Fruit fly (Drosophila melanogaster) whole organism, embryonic: ENCODE data around the gene Actn.

Experiments
- B-H2 ChIP-seq: fragments of 200-800 bp; sonication (Bioruptor generic); optimal IDR thresholded peaks from 2 replicates; lab custom pipeline; 2018; ENCODE audit warnings: missing biosample characterization, mild to moderate bottlenecking, missing genetic modification characterization
- CG10147 ChIP-seq: fragments of 200-800 bp; sonication (Bioruptor generic); optimal IDR thresholded peaks from 2 replicates; lab custom pipeline; 2019; ENCODE audit warnings: missing biosample characterization, mild to moderate bottlenecking, missing genetic modification characterization, moderate library complexity
- CG1024 ChIP-seq: fragments of 200-800 bp; sonication (Bioruptor generic); IDR thresholded peaks from 2 replicates; pipeline ENCODE4 v1.3.6; 2022; ENCODE audit warnings: missing biosample characterization, missing genetic modification characterization
- CG11456 ChIP-seq: fragments of 200-800 bp; sonication (Bioruptor generic); IDR thresholded peaks from 3 replicates; pipeline ENCODE4 v1.3.6; 2022; ENCODE audit warnings: missing biosample characterization, missing genetic modification characterization
- CG12155 ChIP-seq: fragments of 200-800 bp; sonication (Bioruptor generic); optimal IDR thresholded peaks from 3 replicates; lab custom pipeline; 2016; ENCODE audit warnings: missing biosample characterization, missing genetic modification characterization
- CG12744 ChIP-seq: fragments of 200-800 bp; sonication (Bioruptor generic); optimal IDR thresholded peaks from 2 replicates; lab custom pipeline; 2016; ENCODE audit warnings: missing biosample characterization, missing genetic modification characterization
- CG13894 ChIP-seq: fragments of 200-800 bp; sonication (Bioruptor generic); optimal IDR thresholded peaks from 3 replicates; lab custom pipeline; 2018; ENCODE audit warnings: missing biosample characterization, mild to moderate bottlenecking, missing genetic modification characterization, moderate library complexity
- CG2202 ChIP-seq: fragments of 200-800 bp; sonication (Bioruptor generic); optimal IDR thresholded peaks from 2 replicates; lab custom pipeline; 2018; ENCODE audit warnings: missing biosample characterization, mild to moderate bottlenecking, missing genetic modification characterization
- CG3407 ChIP-seq: fragments of 200-800 bp; sonication (Bioruptor generic); optimal IDR thresholded peaks from 2 replicates; lab custom pipeline; 2018; ENCODE audit warnings: missing biosample characterization, mild to moderate bottlenecking, missing genetic modification characterization
- CG34422 ChIP-seq: fragments of 200-800 bp; sonication (Bioruptor generic); IDR thresholded peaks from 3 replicates; pipeline ENCODE4 v1.3.6; 2022; ENCODE audit warnings: missing biosample characterization, missing genetic modification characterization
- CG4854 ChIP-seq: fragments of 200-800 bp; sonication (Bioruptor generic); optimal IDR thresholded peaks from 2 replicates; lab custom pipeline; 2016; ENCODE audit warnings: missing biosample characterization, missing genetic modification characterization, inconsistent platforms
- CG6765 ChIP-seq: fragments of 200-800 bp; sonication (Bioruptor generic); optimal IDR thresholded peaks from 3 replicates; lab custom pipeline; 2017; ENCODE audit warnings: missing biosample characterization, mild to moderate bottlenecking, missing genetic modification characterization
- CG6813 ChIP-seq: fragments of 200-800 bp; sonication (Bioruptor generic); optimal IDR thresholded peaks from 2 replicates; lab custom pipeline; 2017; ENCODE audit warnings: missing biosample characterization, missing genetic modification characterization, mild to moderate bottlenecking, moderate library complexity, missing genetic modification reagents
- CG7271 ChIP-seq: fragments of 200-800 bp; sonication (Bioruptor generic); optimal IDR thresholded peaks from 2 replicates; lab custom pipeline; 2018; ENCODE audit warnings: missing biosample characterization, mild to moderate bottlenecking, missing genetic modification characterization, moderate library complexity
- CG8281 ChIP-seq: fragments of 200-800 bp; sonication (Bioruptor generic); optimal IDR thresholded peaks from 2 replicates; lab custom pipeline; 2018; ENCODE audit warnings: missing biosample characterization, mild to moderate bottlenecking, missing genetic modification characterization, moderate library complexity
- Camta ChIP-seq: fragments of 200-800 bp; sonication (Bioruptor generic); optimal IDR thresholded peaks from 2 replicates; lab custom pipeline; 2016; ENCODE audit warnings: missing biosample characterization, missing genetic modification characterization
- Dfd ChIP-seq, 2 experiments: fragments of >200 bp; optimal IDR thresholded peaks; 2 replicates each; lab custom pipeline; 2017; ENCODE audit warnings: missing biosample characterization in 2 of 2, missing genetic modification characterization in 2 of 2
- Eip74EF ChIP-seq, 2 experiments: fragments of 200-800 bp in 1 of 2; fragments of >200 bp in 1 of 2; sonication (Bioruptor generic) in 1 of 2; optimal IDR thresholded peaks; 2 replicates each; lab custom pipeline; 2017 to 2019; ENCODE audit warnings: missing biosample characterization in 2 of 2, missing genetic modification characterization in 2 of 2, mild to moderate bottlenecking in 1 of 2, moderate library complexity in 1 of 2
- GATAe ChIP-seq: fragments of 200-800 bp; sonication (Bioruptor generic); conservative IDR thresholded peaks from 2 replicates; pipeline ENCODE4 v1.3.6; 2022; ENCODE audit warnings: missing biosample characterization, missing genetic modification characterization
- Hmr ChIP-seq: fragments of 200-800 bp; sonication (Bioruptor generic); optimal IDR thresholded peaks from 3 replicates; lab custom pipeline; 2017; ENCODE audit warnings: mild to moderate bottlenecking, missing biosample characterization, missing genetic modification reagents, missing genetic modification characterization
- Hr51 ChIP-seq, 2 experiments: fragments of 200-800 bp; sonication (Bioruptor generic); optimal IDR thresholded peaks; 2 replicates in 1 of 2; 3 replicates in 1 of 2; lab custom pipeline; 2016 to 2018; ENCODE audit warnings: missing biosample characterization in 2 of 2, missing genetic modification characterization in 2 of 2, mild to moderate bottlenecking in 1 of 2, moderate library complexity in 1 of 2
- Meics ChIP-seq: fragments of 200-800 bp; sonication (Bioruptor generic); optimal IDR thresholded peaks from 2 replicates; lab custom pipeline; 2017; ENCODE audit warnings: missing biosample characterization, mild to moderate bottlenecking, missing genetic modification characterization
- Sry-δ ChIP-seq: fragments of 200-800 bp; sonication (Bioruptor generic); optimal IDR thresholded peaks from 2 replicates; lab custom pipeline; 2016; ENCODE audit warnings: missing biosample characterization, missing genetic modification characterization
- TFAM ChIP-seq: fragments of 200-800 bp; sonication (Bioruptor generic); optimal IDR thresholded peaks from 2 replicates; lab custom pipeline; 2017; ENCODE audit warnings: missing biosample characterization, missing genetic modification characterization, inconsistent platforms
- Trl ChIP-seq, 3 experiments: fragments of >200 bp in 2 of 3; fragments of 200-800 bp in 1 of 3; sonication (Bioruptor generic) in 1 of 3; optimal IDR thresholded peaks; 2 replicates in 1 of 3; 3 replicates in 2 of 3; lab custom pipeline; 2016 to 2017; ENCODE audit warnings: missing biosample characterization in 1 of 3, missing genetic modification characterization in 1 of 3
- ato ChIP-seq: fragments of 200-800 bp; sonication (Bioruptor generic); IDR thresholded peaks from 2 replicates; pipeline ENCODE4 v1.3.6; 2022; ENCODE audit warnings: missing biosample characterization, missing genetic modification characterization; ENCODE audit not compliant: partially characterized antibody
- bigmax ChIP-seq: fragments of 200-800 bp; sonication (Bioruptor generic); optimal IDR thresholded peaks from 2 replicates; lab custom pipeline; 2018; ENCODE audit warnings: missing biosample characterization, mild to moderate bottlenecking, missing genetic modification characterization
- cas ChIP-seq: fragments of 200-800 bp; sonication (Bioruptor generic); IDR thresholded peaks from 2 replicates; pipeline ENCODE4 v1.3.6; 2022; ENCODE audit warnings: missing biosample characterization, missing genetic modification characterization
- crc ChIP-seq: fragments of 200-800 bp; sonication (Bioruptor generic); optimal IDR thresholded peaks from 2 replicates; lab custom pipeline; 2016; ENCODE audit warnings: missing biosample characterization, missing genetic modification characterization
- da ChIP-seq: fragments of 200-800 bp; sonication (Bioruptor generic); optimal IDR thresholded peaks from 2 replicates; lab custom pipeline; 2016; ENCODE audit warnings: missing biosample characterization, missing genetic modification characterization
- danr ChIP-seq: fragments of 200-800 bp; sonication (Bioruptor generic); IDR thresholded peaks from 2 replicates; pipeline ENCODE4 v1.3.6; 2022; ENCODE audit warnings: missing biosample characterization, missing genetic modification characterization
- ems ChIP-seq: fragments of 200-800 bp; sonication (Bioruptor generic); optimal IDR thresholded peaks from 3 replicates; lab custom pipeline; 2016; ENCODE audit warnings: missing biosample characterization, missing genetic modification characterization
- ewg ChIP-seq: fragments of 200-800 bp; sonication (Bioruptor generic); optimal IDR thresholded peaks from 3 replicates; lab custom pipeline; 2017; ENCODE audit warnings: mild to moderate bottlenecking, missing biosample characterization, missing genetic modification reagents, missing genetic modification characterization
- gce ChIP-seq: fragments of 200-800 bp; sonication (Bioruptor generic); IDR thresholded peaks from 3 replicates; pipeline ENCODE4 v1.3.6; 2022; ENCODE audit warnings: missing biosample characterization, missing genetic modification characterization
- gcm ChIP-seq: fragments of 200-800 bp; sonication (Bioruptor generic); optimal IDR thresholded peaks from 2 replicates; lab custom pipeline; 2019; ENCODE audit warnings: missing biosample characterization, mild to moderate bottlenecking, missing genetic modification characterization, moderate library complexity
- ham ChIP-seq: fragments of 200-800 bp; sonication (Bioruptor generic); IDR thresholded peaks from 2 replicates; pipeline ENCODE4 v1.3.6; 2022; ENCODE audit warnings: missing biosample characterization, missing genetic modification characterization
- hth ChIP-seq: fragments of >200 bp; optimal IDR thresholded peaks from 2 replicates; lab custom pipeline; 2017; ENCODE audit warnings: inconsistent platforms
- jing ChIP-seq: fragments of 200-800 bp; sonication (Bioruptor generic); optimal IDR thresholded peaks from 2 replicates; lab custom pipeline; 2018; ENCODE audit warnings: missing biosample characterization, mild to moderate bottlenecking, missing genetic modification characterization
- kay ChIP-seq: fragments of 200-800 bp; sonication (Bioruptor generic); optimal IDR thresholded peaks from 2 replicates; lab custom pipeline; 2016; ENCODE audit warnings: missing biosample characterization, missing genetic modification characterization
- lola ChIP-seq, 3 experiments: fragments of >200 bp in 2 of 3; fragments of 200-800 bp in 1 of 3; sonication (Bioruptor generic) in 1 of 3; optimal IDR thresholded peaks; 2 replicates each; lab custom pipeline; 2017 to 2019; ENCODE audit warnings: missing biosample characterization in 3 of 3, missing genetic modification characterization in 3 of 3, mild to moderate bottlenecking in 1 of 3, moderate library complexity in 1 of 3
- nau ChIP-seq: fragments of 200-800 bp; sonication (Bioruptor generic); optimal IDR thresholded peaks from 3 replicates; lab custom pipeline; 2017; ENCODE audit warnings: missing biosample characterization, mild to moderate bottlenecking, missing genetic modification characterization, missing genetic modification reagents
- pnt ChIP-seq: fragments of 200-800 bp; sonication (Bioruptor generic); optimal IDR thresholded peaks from 3 replicates; lab custom pipeline; 2016; ENCODE audit warnings: missing biosample characterization, missing genetic modification characterization
- sisA ChIP-seq: fragments of 200-800 bp; sonication (Bioruptor generic); IDR thresholded peaks from 2 replicates; pipeline ENCODE4 v1.3.6; 2022; ENCODE audit warnings: missing biosample characterization, missing genetic modification characterization
- slp2 ChIP-seq: fragments of 200-800 bp; sonication (Bioruptor generic); optimal IDR thresholded peaks from 2 replicates; lab custom pipeline; 2016; ENCODE audit warnings: missing biosample characterization, missing genetic modification characterization
- sob ChIP-seq: fragments of 200-800 bp; sonication (Bioruptor generic); IDR thresholded peaks from 2 replicates; pipeline ENCODE4 v1.3.6; 2022; ENCODE audit warnings: missing biosample characterization, missing genetic modification characterization
- ssp ChIP-seq: fragments of 200-800 bp; sonication (Bioruptor generic); IDR thresholded peaks from 2 replicates; pipeline ENCODE4 v1.3.6; 2022; ENCODE audit warnings: missing biosample characterization, missing genetic modification characterization
- tna ChIP-seq: fragments of 200-800 bp; sonication (Bioruptor generic); IDR thresholded peaks from 2 replicates; pipeline ENCODE4 v1.3.6; 2022; ENCODE audit warnings: missing biosample characterization, missing genetic modification characterization; ENCODE audit not compliant: partially characterized antibody
- tup ChIP-seq: fragments of 200-800 bp; sonication (Bioruptor generic); optimal IDR thresholded peaks from 2 replicates; lab custom pipeline; 2016; ENCODE audit warnings: missing biosample characterization, mild to moderate bottlenecking, missing genetic modification characterization, moderate library complexity
- zen2 ChIP-seq: fragments of 200-800 bp; sonication (Bioruptor generic); IDR thresholded peaks from 3 replicates; pipeline ENCODE4 v1.3.6; 2022; ENCODE audit warnings: missing biosample characterization, missing genetic modification characterization; ENCODE audit not compliant: partially characterized antibody

The Actn gene

dm6 chrX:2070708-2071063 is 28.6 kb upstream of the Actn start (continued):
- TF ChIP-seq CG8281 (tag; lab: Kevin White, UChicago) (peak; percentile 13), gcm (GFP tag; lab: Kevin White, UChicago) (peak; percentile 56), sisA (GFP tag; lab: Robert Waterston, UW) (peak; percentile 69), Dfd (GFP tag; optimal IDR thresholded peaks at IDR 0.05; lab: Kevin White, UChicago) (no peak), zen2 (no peak), CG13894 (tag; lab: Kevin White, UChicago) (peak; percentile 40), ewg (GFP tag; lab: Kevin White, UChicago) (peak; percentile 19), lola (GFP tag; optimal IDR thresholded peaks at IDR 0.05; lab: Kevin White, UChicago) (peak in 1 of 3 experiments; percentile 5), CG12155 (GFP tag; lab: Kevin White, UChicago) (peak; percentile 60), ham (GFP tag; lab: Robert Waterston, UW) (no peak; the same call in 1 of the 2 replicates), sob (peak; percentile 77), CG11456 (GFP tag; lab: Robert Waterston, UW) (peak; percentile 65; the same call in 1 of the 3 replicates), ato (GFP tag; lab: Robert Waterston, UW) (no peak), Camta (GFP tag; lab: Kevin White, UChicago) (peak; percentile 33), GATAe (no peak), CG10147 (GFP tag; lab: Kevin White, UChicago) (peak; percentile 11), cas (0 out of 2 replicates have a peak, but pooled peaks have one; percentile 53), hth (lab: Kevin White, UChicago) (no peak), CG6813 (no peak), nau (GFP tag; lab: Kevin White, UChicago) (no peak), CG7271 (tag; lab: Kevin White, UChicago) (no peak), Eip74EF (GFP tag; optimal IDR thresholded peaks at IDR 0.05; lab: Kevin White, UChicago) (peak in 1 of 2 experiments; percentile 6), CG3407 (GFP tag; lab: Kevin White, UChicago) (no peak), tna (no peak), bigmax (GFP tag; lab: Kevin White, UChicago) (no peak), Trl (optimal IDR thresholded peaks at IDR 0.05; lab: Kevin White, UChicago) (no peak), Trl (GFP tag; optimal IDR thresholded peaks at IDR 0.05; lab: Kevin White, UChicago) (peak; percentile 36), tup (GFP tag; lab: Kevin White, UChicago) (no peak), gce (GFP tag; lab: Robert Waterston, UW) (peak; percentile 57; the same call in 2 of the 3 replicates), da (no peak), ssp (GFP tag; lab: Robert Waterston, UW) (peak; percentile 51; the same call in 1 of the 2 replicates), CG1024 (GFP tag; lab: Robert Waterston, UW) (peak; percentile 39; the same call in 1 of the 2 replicates), Sry-δ (GFP tag; lab: Kevin White, UChicago) (no peak), kay (GFP tag; lab: Kevin White, UChicago) (peak; percentile 98), CG34422 (GFP tag; lab: Robert Waterston, UW) (peak; percentile 66; the same call in 2 of the 3 replicates), CG6765 (no peak), TFAM (GFP tag; lab: Kevin White, UChicago) (no peak), CG12744 (GFP tag; lab: Kevin White, UChicago) (no peak), jing (no peak), pnt (peak; percentile 56), CG2202 (tag; lab: Kevin White, UChicago) (no peak), Hr51 (GFP tag; optimal IDR thresholded peaks at IDR 0.05; lab: Kevin White, UChicago) (peak in 1 of 2 experiments; percentile 60), crc (GFP tag; lab: Kevin White, UChicago) (peak; percentile 32), Hmr (GFP tag; lab: Kevin White, UChicago) (peak; percentile 65), B-H2 (no peak), CG4854 (GFP tag; lab: Kevin White, UChicago) (no peak), slp2 (GFP tag; lab: Kevin White, UChicago) (peak; percentile 35), danr (GFP tag; lab: Robert Waterston, UW) (peak; percentile 31; the same call in 1 of the 2 replicates), Meics (GFP tag; lab: Kevin White, UChicago) (peak; percentile 77), ems (no peak)
